Worm (Caenorhabditis elegans) whole organism, mixed stage, embryonic: Measurements from ENCODE around the gene R11E3.19.

Source experiments
- ceh-83 ChIP-seq: fragments of 200-800 bp; sonication (Bioruptor generic); optimal IDR thresholded peaks from 2 replicates; lab custom pipeline; 2018; ENCODE audit warnings: mild to moderate bottlenecking, missing genetic modification characterization, missing compliant biosample characterization
- elt-1 ChIP-seq: sonication (generic microtip); optimal IDR thresholded peaks from 2 replicates; lab custom pipeline; 2017; ENCODE audit warnings: missing genetic modification characterization, mild to moderate bottlenecking, missing compliant biosample characterization, antibody characterized with exemption, moderate library complexity, borderline replicate concordance; ENCODE audit not compliant: insufficient read depth
- mep-1 ChIP-seq: fragments of 150-350 bp; optimal IDR thresholded peaks from 2 replicates; lab custom pipeline; 2017; ENCODE audit warnings: missing biosample characterization, missing genetic modification reagents, missing genetic modification characterization, inconsistent platforms
- nhr-76 ChIP-seq: sonication (generic microtip); optimal IDR thresholded peaks from 2 replicates; lab custom pipeline; 2017; ENCODE audit warnings: missing biosample characterization, missing genetic modification characterization
- snpc-4 ChIP-seq: fragments of 150-350 bp; optimal IDR thresholded peaks from 2 replicates; lab custom pipeline; 2014; ENCODE audit warnings: missing biosample characterization, missing genetic modification characterization
- sptf-1 ChIP-seq: sonication (generic microtip); optimal IDR thresholded peaks from 2 replicates; lab custom pipeline; 2017; ENCODE audit warnings: mild to moderate bottlenecking, missing genetic modification characterization, moderate library complexity, missing compliant biosample characterization
- unc-62 ChIP-seq: fragments of 150-350 bp; optimal IDR thresholded peaks from 2 replicates; lab custom pipeline; 2014; ENCODE audit warnings: missing biosample characterization, missing genetic modification reagents, missing genetic modification characterization

- TF ChIP-seq nhr-76 (tag; lab: Kevin White, UChicago), result no peak
- no peak for TF ChIP-seq unc-62 (GFP tag; lab: Kevin White, UChicago)
- no peak for TF ChIP-seq snpc-4 (tag; lab: Kevin White, UChicago)
- TF ChIP-seq ceh-83, result no peak
- TF ChIP-seq elt-1, result no peak
- TF ChIP-seq mep-1 (tag; lab: Kevin White, UChicago), result no peak
- no peak for TF ChIP-seq sptf-1 (tag; lab: Kevin White, UChicago)
Measured at ce11 chrIV:4760378-4761084, 15.4 kb downstream of the R11E3.19 start, which contains the start of the genes memi-1 and cyp-31A3.
